Worm (Caenorhabditis elegans): ENCODE results near the gene clec-218.

The clec-218 gene

DNA sequence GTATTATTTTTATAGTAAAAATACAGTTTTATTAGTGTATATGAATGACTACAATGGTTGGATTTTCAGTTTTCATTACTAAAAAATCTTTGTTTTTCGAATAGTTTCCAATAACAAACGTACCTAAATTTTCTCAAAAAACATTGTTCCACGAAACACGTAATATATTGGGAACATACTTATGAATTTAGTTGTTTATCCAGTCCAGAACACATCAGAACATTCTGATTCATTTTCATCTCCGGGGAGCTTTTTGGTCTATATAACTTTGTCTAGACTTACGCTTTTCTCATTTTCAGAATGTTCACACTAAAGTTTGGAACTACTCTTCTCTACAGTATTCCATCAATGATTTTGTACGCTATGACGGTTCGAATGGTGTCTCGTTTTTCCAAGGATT, 16.0 kb upstream of the clec-218 start, which contains the start of gene srg-33:
Gene srg-33 (plus strand): TSS at position 301 of the 400 bp plus-strand sequence.
- TF ChIP-seq ets-7 (tag; optimal IDR thresholded peaks at IDR 0.05) = no peak
- TF ChIP-seq sea-1 (GFP tag; conservative IDR thresholded peaks at IDR 0.05) = no peak
- no peak for TF ChIP-seq ceh-13 (GFP tag; optimal IDR thresholded peaks at IDR 0.05)
- no peak for TF ChIP-seq B0310.2 (tag; optimal IDR thresholded peaks at IDR 0.05)
- TF ChIP-seq aly-1 (tag; optimal IDR thresholded peaks at IDR 0.05) = no peak
- TF ChIP-seq ama-1 (optimal IDR thresholded peaks at IDR 0.05) = no peak
- TF ChIP-seq scrt-1 (GFP tag; IDR thresholded peaks at IDR 0.05) = no peak
- TF ChIP-seq tbx-37 (GFP tag; conservative IDR thresholded peaks at IDR 0.05) = no peak
- TF ChIP-seq ceh-36 (tag; optimal IDR thresholded peaks at IDR 0.05) = no peak
- TF ChIP-seq hmbx-1 (tag; optimal IDR thresholded peaks at IDR 0.05) = no peak
- no peak for TF ChIP-seq F13C5.2 (tag; optimal IDR thresholded peaks at IDR 0.05)
- TF ChIP-seq flt-1 (GFP tag; IDR thresholded peaks at IDR 0.05) = no peak
- TF ChIP-seq tbx-11 (GFP tag; IDR thresholded peaks at IDR 0.05) = no peak

DNA sequence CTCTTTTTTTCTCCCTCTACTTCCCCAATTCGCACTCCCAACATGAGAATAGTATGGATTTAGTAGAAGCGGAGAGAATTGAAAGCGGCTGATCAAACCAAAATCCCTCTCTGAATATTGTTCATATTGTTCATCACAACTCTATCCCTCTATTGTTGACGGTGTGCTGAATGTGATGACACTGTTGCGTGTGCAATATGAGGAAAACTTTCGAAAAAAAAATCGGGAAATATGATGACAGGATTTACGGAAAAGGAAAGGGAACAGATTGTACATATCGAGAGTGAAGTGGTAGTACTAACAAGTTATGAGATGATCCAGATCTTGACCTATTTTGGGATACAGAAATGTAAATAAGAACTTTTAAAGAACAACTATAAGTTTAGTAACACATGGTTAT, 11.9 kb upstream of the clec-218 start, which contains the start of gene smex-1:
Gene smex-1 (minus strand): TSS at position 101 of the 400 bp plus-strand sequence.
- TF ChIP-seq tra-4 (tag; optimal IDR thresholded peaks at IDR 0.05) (no peak), ceh-36 (tag; optimal IDR thresholded peaks at IDR 0.05) (no peak)

DNA sequence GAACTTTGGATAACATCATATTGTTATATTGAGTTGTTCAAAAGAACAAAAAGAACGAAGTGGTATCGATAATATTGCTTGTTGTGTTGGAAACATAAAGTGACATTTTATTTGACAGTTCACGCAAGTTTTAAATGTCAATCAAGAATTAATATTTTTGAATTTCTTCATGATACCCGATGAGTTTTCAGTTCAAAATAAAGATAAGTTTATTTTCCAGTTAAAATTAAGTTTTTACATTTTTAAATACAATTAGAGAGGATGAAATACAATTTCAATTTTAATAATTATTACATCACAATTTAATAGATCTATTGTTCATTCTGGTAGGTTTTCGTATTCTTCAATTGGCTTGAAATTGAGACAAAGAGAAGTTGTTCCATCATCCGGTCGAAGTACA, 10.2 kb upstream of the clec-218 start, which contains the start of gene W02D7.4:
Gene W02D7.4 (minus strand): TSS at position 101 of the 400 bp plus-strand sequence.
- no peak for TF ChIP-seq flt-1 (GFP tag; IDR thresholded peaks at IDR 0.05)
- no peak for TF ChIP-seq sea-1 (GFP tag; conservative IDR thresholded peaks at IDR 0.05)
- no peak for TF ChIP-seq hmg-4 (GFP tag; optimal IDR thresholded peaks at IDR 0.05)
- no peak for TF ChIP-seq ama-1 (optimal IDR thresholded peaks at IDR 0.05)
- TF ChIP-seq ceh-36 (tag; optimal IDR thresholded peaks at IDR 0.05) = no peak
- TF ChIP-seq tbx-11 (GFP tag; IDR thresholded peaks at IDR 0.05) = no peak
- no peak for TF ChIP-seq hnd-1 (tag; optimal IDR thresholded peaks at IDR 0.05)
- no peak for TF ChIP-seq B0310.2 (tag; optimal IDR thresholded peaks at IDR 0.05)
- no peak for TF ChIP-seq tra-4 (tag; optimal IDR thresholded peaks at IDR 0.05)
- no peak for TF ChIP-seq pes-1 (GFP tag; IDR thresholded peaks at IDR 0.05)
- no peak for TF ChIP-seq tbx-37 (GFP tag; conservative IDR thresholded peaks at IDR 0.05)

DNA sequence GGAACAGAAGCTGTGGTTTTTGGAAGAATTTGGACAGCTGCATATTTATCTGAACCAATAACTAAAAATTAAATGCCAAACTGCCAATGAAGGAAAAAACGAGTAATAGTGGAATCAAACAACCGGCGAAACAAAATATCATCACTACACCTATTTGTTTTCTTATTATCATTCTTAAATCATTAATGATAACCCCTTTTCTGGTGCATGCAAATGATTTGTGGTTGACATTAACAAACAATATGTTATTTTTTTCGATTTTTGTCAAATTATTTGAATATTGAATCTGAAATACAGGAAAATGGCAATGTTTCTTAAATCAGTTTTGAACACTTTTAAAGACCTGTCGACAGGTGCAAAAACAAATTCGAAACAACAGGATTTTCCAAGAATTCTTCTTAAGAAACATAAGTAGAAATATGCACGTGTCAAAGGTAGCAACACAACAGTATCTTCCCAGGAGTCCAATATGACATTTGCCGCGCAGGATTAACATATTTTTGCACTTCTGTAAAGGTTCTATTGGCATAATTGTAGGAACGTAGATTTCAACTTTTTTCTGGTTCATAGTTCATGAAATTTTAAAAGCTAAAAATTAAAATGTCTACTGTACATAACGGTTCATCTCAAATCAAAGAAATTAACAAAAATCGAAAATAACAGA, 8.4 kb upstream of the clec-218 start, which contains the start of gene W02D7.5:
Gene W02D7.5 (minus strand): TSS at position 51 of the 664 bp plus-strand sequence.
- TF ChIP-seq pes-1 (GFP tag; IDR thresholded peaks at IDR 0.05) = no peak
- no peak for TF ChIP-seq hnd-1 (tag; optimal IDR thresholded peaks at IDR 0.05)
- TF ChIP-seq hmbx-1 (tag; optimal IDR thresholded peaks at IDR 0.05) = no peak
- no peak for TF ChIP-seq F13C5.2 (tag; optimal IDR thresholded peaks at IDR 0.05)
- TF ChIP-seq flt-1 (GFP tag; IDR thresholded peaks at IDR 0.05) = no peak
- no peak for TF ChIP-seq B0310.2 (tag; optimal IDR thresholded peaks at IDR 0.05)
- no peak for TF ChIP-seq tbx-37 (GFP tag; conservative IDR thresholded peaks at IDR 0.05)
- TF ChIP-seq ceh-13 (GFP tag; optimal IDR thresholded peaks at IDR 0.05) = no peak
- TF ChIP-seq tbx-11 (GFP tag; IDR thresholded peaks at IDR 0.05) = no peak

DNA sequence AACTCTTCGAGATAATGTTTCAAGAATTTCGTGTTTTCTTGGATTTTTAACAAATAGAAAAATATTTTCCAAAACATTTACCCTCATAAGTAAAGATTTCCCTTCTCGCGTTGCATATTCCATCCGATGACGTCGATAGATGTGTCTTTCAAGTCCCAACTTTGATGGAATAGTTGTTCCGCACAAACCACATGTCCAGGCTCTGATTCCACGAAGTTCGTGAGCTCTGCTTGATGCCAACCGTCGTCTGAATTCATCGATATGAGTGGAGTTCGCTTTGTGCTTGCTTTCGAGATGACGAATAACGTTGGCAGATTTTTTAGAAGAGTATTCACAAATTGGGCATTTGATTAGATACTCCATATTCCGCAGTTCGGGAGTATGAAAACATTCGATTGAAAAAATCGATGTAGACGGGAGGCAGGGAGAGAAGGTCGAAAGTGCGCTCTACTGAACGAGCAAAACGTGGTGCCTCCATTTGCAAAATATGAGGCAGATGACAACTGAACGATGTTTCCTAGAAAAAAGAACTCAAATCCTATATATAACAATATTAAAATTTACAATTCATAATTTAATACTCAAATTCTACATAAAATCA, 6.7 kb upstream of the clec-218 start, which contains the start of gene W02D7.6:
Gene W02D7.6 (minus strand): TSS at position 573 of the 601 bp plus-strand sequence.
- no peak for TF ChIP-seq scrt-1 (GFP tag; IDR thresholded peaks at IDR 0.05)
- TF ChIP-seq F13C5.2 (tag; optimal IDR thresholded peaks at IDR 0.05) = no peak
- no peak for TF ChIP-seq hnd-1 (tag; optimal IDR thresholded peaks at IDR 0.05)
- no peak for TF ChIP-seq ceh-13 (GFP tag; optimal IDR thresholded peaks at IDR 0.05)
- no peak for TF ChIP-seq hmg-4 (GFP tag; optimal IDR thresholded peaks at IDR 0.05)
- no peak for TF ChIP-seq hmbx-1 (tag; optimal IDR thresholded peaks at IDR 0.05)
- TF ChIP-seq ceh-36 (tag; optimal IDR thresholded peaks at IDR 0.05) = no peak
- TF ChIP-seq ets-7 (tag; optimal IDR thresholded peaks at IDR 0.05) = no peak
- no peak for TF ChIP-seq tbx-37 (GFP tag; conservative IDR thresholded peaks at IDR 0.05)
- TF ChIP-seq tra-4 (tag; optimal IDR thresholded peaks at IDR 0.05) = no peak
- TF ChIP-seq ama-1 (optimal IDR thresholded peaks at IDR 0.05) = no peak
- TF ChIP-seq tbx-11 (GFP tag; IDR thresholded peaks at IDR 0.05) = no peak
- no peak for TF ChIP-seq flt-1 (GFP tag; IDR thresholded peaks at IDR 0.05)
- TF ChIP-seq B0310.2 (tag; optimal IDR thresholded peaks at IDR 0.05) = no peak
- no peak for TF ChIP-seq aly-1 (tag; optimal IDR thresholded peaks at IDR 0.05)
- no peak for TF ChIP-seq sea-1 (GFP tag; conservative IDR thresholded peaks at IDR 0.05)

DNA sequence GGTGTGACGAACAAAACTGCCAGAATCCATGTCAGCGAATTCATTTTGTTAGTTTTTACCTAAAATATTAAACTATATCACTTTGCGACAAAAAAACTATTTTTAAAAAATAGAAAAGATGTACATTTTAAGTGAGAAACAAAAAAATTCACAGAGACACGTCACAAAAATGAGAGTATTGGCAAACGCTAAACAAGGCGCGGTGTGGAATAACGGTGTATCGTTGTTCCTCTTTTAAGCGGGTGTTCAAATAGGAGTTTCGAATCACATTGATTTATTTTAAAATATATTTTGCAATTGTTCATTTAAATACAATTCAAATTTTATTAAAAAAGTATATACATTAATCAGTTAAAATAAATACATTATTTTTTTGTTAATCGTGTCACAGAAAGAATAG, 5.2 kb upstream of the clec-218 start, which contains the start of gene sel-9:
Gene sel-9 (minus strand): TSS at position 59 of the 400 bp plus-strand sequence.
- no peak for TF ChIP-seq flt-1 (GFP tag; IDR thresholded peaks at IDR 0.05)
- TF ChIP-seq ama-1 (optimal IDR thresholded peaks at IDR 0.05) = no peak
- TF ChIP-seq tbx-11 (GFP tag; IDR thresholded peaks at IDR 0.05) = no peak
- TF ChIP-seq hmbx-1 (tag; optimal IDR thresholded peaks at IDR 0.05) = no peak
- TF ChIP-seq hnd-1 (tag; optimal IDR thresholded peaks at IDR 0.05) = no peak
- TF ChIP-seq tbx-37 (GFP tag; conservative IDR thresholded peaks at IDR 0.05) = no peak
- no peak for TF ChIP-seq ets-7 (tag; optimal IDR thresholded peaks at IDR 0.05)
- TF ChIP-seq ceh-13 (GFP tag; optimal IDR thresholded peaks at IDR 0.05) = no peak
- no peak for TF ChIP-seq hmg-4 (GFP tag; optimal IDR thresholded peaks at IDR 0.05)
- no peak for TF ChIP-seq B0310.2 (tag; optimal IDR thresholded peaks at IDR 0.05)
- TF ChIP-seq ceh-36 (tag; optimal IDR thresholded peaks at IDR 0.05) = no peak
- no peak for TF ChIP-seq tra-4 (tag; optimal IDR thresholded peaks at IDR 0.05)
- no peak for TF ChIP-seq F13C5.2 (tag; optimal IDR thresholded peaks at IDR 0.05)
- TF ChIP-seq sea-1 (GFP tag; conservative IDR thresholded peaks at IDR 0.05) = no peak
- no peak for TF ChIP-seq scrt-1 (GFP tag; IDR thresholded peaks at IDR 0.05)
- TF ChIP-seq aly-1 (tag; optimal IDR thresholded peaks at IDR 0.05) = no peak
- no peak for TF ChIP-seq pes-1 (GFP tag; IDR thresholded peaks at IDR 0.05)
